Worm (Caenorhabditis elegans): ENCODE data around the gene F49C12.7.

- TF ChIP-seq aly-2 (tag; optimal IDR thresholded peaks at IDR 0.05) (no peak), elt-1 (tag; optimal IDR thresholded peaks at IDR 0.05) (no peak), unc-62 (GFP tag; optimal IDR thresholded peaks at IDR 0.05) (no peak), snpc-4 (tag; optimal IDR thresholded peaks at IDR 0.05) (peak; percentile 29), nhr-237 (tag; optimal IDR thresholded peaks at IDR 0.05) (no peak), jun-1 (tag; optimal IDR thresholded peaks at IDR 0.05) (peak; percentile 1), ZK546.5 (tag; optimal IDR thresholded peaks at IDR 0.05) (no peak), ama-1 (optimal IDR thresholded peaks at IDR 0.05) (no peak), lin-15B (tag; optimal IDR thresholded peaks at IDR 0.05) (peak; percentile 9), nhr-11 (tag; optimal IDR thresholded peaks at IDR 0.05) (no peak), skn-1 (tag; optimal IDR thresholded peaks at IDR 0.05) (peak; percentile 5), R02D3.7 (tag; optimal IDR thresholded peaks at IDR 0.05) (no peak)
Measured at ce11 chrIV:9321039-9321851, 8.5 kb upstream of the F49C12.7 start, which contains the start of the genes F49C12.12 and vha-17.
